Fruit fly (Drosophila melanogaster) whole organism, embryonic: ENCODE data around the gene Tsp29Fa.
A peak's percentile ranks its signal among the peaks of the same experiment; 100 is the strongest.

ENCODE experiments used
- Abd-B ChIP-seq: fragments of 200-800 bp; sonication (Bioruptor generic); optimal IDR thresholded peaks from 2 replicates; lab custom pipeline; 2018; ENCODE audit warnings: missing biosample characterization, mild to moderate bottlenecking, missing genetic modification characterization, moderate library complexity
- Awh ChIP-seq: fragments of 200-800 bp; sonication (Bioruptor generic); IDR thresholded peaks from 2 replicates; pipeline ENCODE4, ENCODE4 v1.3.6; 2022; ENCODE audit warnings: missing biosample characterization, missing genetic modification characterization
- B-H1 ChIP-seq: fragments of 200-800 bp; sonication (Bioruptor generic); IDR thresholded peaks from 3 replicates; pipeline ENCODE4 v1.3.6; 2022; ENCODE audit warnings: missing biosample characterization, missing genetic modification characterization
- CG11456 ChIP-seq: fragments of 200-800 bp; sonication (Bioruptor generic); IDR thresholded peaks from 3 replicates; pipeline ENCODE4 v1.3.6; 2022; ENCODE audit warnings: missing biosample characterization, missing genetic modification characterization
- CG12391 ChIP-seq: fragments of 200-800 bp; sonication (Bioruptor generic); optimal IDR thresholded peaks from 3 replicates; lab custom pipeline; 2018; ENCODE audit warnings: missing biosample characterization, mild to moderate bottlenecking, missing genetic modification characterization, moderate library complexity
- CG14860 ChIP-seq: fragments of 200-800 bp; sonication (Bioruptor generic); IDR thresholded peaks from 3 replicates; pipeline ENCODE4 v1.3.6; 2022; ENCODE audit warnings: missing biosample characterization, missing genetic modification characterization; ENCODE audit not compliant: partially characterized antibody
- CG15011 ChIP-seq: fragments of 200-800 bp; sonication (Bioruptor generic); optimal IDR thresholded peaks from 3 replicates; lab custom pipeline; 2018; ENCODE audit warnings: missing biosample characterization, mild to moderate bottlenecking, missing genetic modification characterization
- CG17361 ChIP-seq: fragments of 200-800 bp; sonication (Bioruptor generic); IDR thresholded peaks from 3 replicates; pipeline ENCODE4 v1.3.6; 2022; ENCODE audit warnings: missing biosample characterization, missing genetic modification characterization
- CG17612 ChIP-seq: fragments of 200-800 bp; sonication (Bioruptor generic); IDR thresholded peaks from 2 replicates; pipeline ENCODE4 v1.3.6; 2022; ENCODE audit warnings: missing biosample characterization, missing genetic modification characterization
- CG18599 ChIP-seq: fragments of 200-800 bp; sonication (Bioruptor generic); optimal IDR thresholded peaks from 3 replicates; lab custom pipeline; 2017; ENCODE audit warnings: missing biosample characterization, missing genetic modification characterization, mild to moderate bottlenecking, moderate library complexity, missing genetic modification reagents
- CG2116 ChIP-seq: fragments of 200-800 bp; sonication (Bioruptor generic); optimal IDR thresholded peaks from 3 replicates; lab custom pipeline; 2018; ENCODE audit warnings: missing biosample characterization, mild to moderate bottlenecking, missing genetic modification characterization
- CG7357 ChIP-seq: fragments of 200-800 bp; sonication (Bioruptor generic); IDR thresholded peaks from 3 replicates; pipeline ENCODE4 v1.3.6; 2022; ENCODE audit warnings: missing biosample characterization, missing genetic modification characterization
- CG7745 ChIP-seq: fragments of 200-800 bp; sonication (Bioruptor generic); optimal IDR thresholded peaks from 2 replicates; lab custom pipeline; 2018; ENCODE audit warnings: missing biosample characterization, mild to moderate bottlenecking, missing genetic modification characterization, moderate library complexity
- CG7963 ChIP-seq: fragments of 200-800 bp; sonication (Bioruptor generic); IDR thresholded peaks from 3 replicates; pipeline ENCODE4 v1.3.6; 2022; ENCODE audit warnings: missing biosample characterization, missing genetic modification characterization; ENCODE audit not compliant: partially characterized antibody
- CTCF ChIP-seq: fragments of 200-800 bp; sonication (Bioruptor generic); optimal IDR thresholded peaks from 2 replicates; lab custom pipeline; 2017; ENCODE audit warnings: missing biosample characterization, mild to moderate bottlenecking, missing genetic modification characterization, moderate library complexity
- CoRest ChIP-seq: fragments of 200-800 bp; sonication (Bioruptor generic); optimal IDR thresholded peaks from 3 replicates; lab custom pipeline; 2018; ENCODE audit warnings: missing biosample characterization, mild to moderate bottlenecking, missing genetic modification characterization, moderate library complexity
- Dad ChIP-seq: fragments of 200-800 bp; sonication (Bioruptor generic); optimal IDR thresholded peaks from 3 replicates; lab custom pipeline; 2016; ENCODE audit warnings: missing biosample characterization, missing genetic modification characterization
- Deaf1 ChIP-seq: fragments of 200-800 bp; optimal IDR thresholded peaks from 3 replicates; lab custom pipeline; 2019; ENCODE audit warnings: missing biosample characterization, mild to moderate bottlenecking, missing genetic modification characterization, moderate library complexity
- Drgx ChIP-seq: fragments of 200-800 bp; sonication (Bioruptor generic); IDR thresholded peaks from 2 replicates; pipeline ENCODE4 v1.3.6; 2022; ENCODE audit warnings: missing biosample characterization, missing genetic modification characterization
- Ets97D ChIP-seq: fragments of 200-800 bp; sonication (Bioruptor generic); optimal IDR thresholded peaks from 3 replicates; lab custom pipeline; 2016; ENCODE audit warnings: missing biosample characterization, missing genetic modification characterization
- Fer1 ChIP-seq: fragments of 200-800 bp; sonication (Bioruptor generic); optimal IDR thresholded peaks from 2 replicates; lab custom pipeline; 2017; ENCODE audit warnings: missing biosample characterization, mild to moderate bottlenecking, missing genetic modification characterization
- Fer3 ChIP-seq: fragments of 200-800 bp; sonication (Bioruptor generic); optimal IDR thresholded peaks from 2 replicates; lab custom pipeline; 2018; ENCODE audit warnings: missing biosample characterization, mild to moderate bottlenecking, missing genetic modification characterization, moderate library complexity
- HLH4C ChIP-seq: fragments of 200-800 bp; sonication (Bioruptor generic); IDR thresholded peaks from 3 replicates; pipeline ENCODE4 v1.3.6; 2022; ENCODE audit warnings: missing biosample characterization, missing genetic modification characterization; ENCODE audit not compliant: partially characterized antibody
- Lhr ChIP-seq: fragments of 200-800 bp; sonication (Bioruptor generic); optimal IDR thresholded peaks from 3 replicates; lab custom pipeline; 2017; ENCODE audit warnings: mild to moderate bottlenecking, missing biosample characterization, missing genetic modification reagents, missing genetic modification characterization
- Lpt ChIP-seq: fragments of >200 bp; optimal IDR thresholded peaks from 2 replicates; lab custom pipeline; 2018; ENCODE audit warnings: missing biosample characterization, missing genetic modification characterization
- Med ChIP-seq: fragments of 200-800 bp; sonication (Bioruptor generic); peaks from one replicate; lab custom pipeline; 2016; ENCODE audit warnings: missing biosample characterization, missing genetic modification characterization, mild to moderate bottlenecking, inconsistent platforms, moderate library complexity
- Stat92E ChIP-seq, 3 experiments: fragments of >200 bp in 2 of 3; fragments of 200-800 bp in 1 of 3; sonication (Bioruptor generic) in 1 of 3; optimal IDR thresholded peaks; 2 replicates each; lab custom pipeline; 2017 to 2019; ENCODE audit warnings: missing biosample characterization in 3 of 3, missing genetic modification characterization in 3 of 3, mild to moderate bottlenecking in 1 of 3, moderate library complexity in 1 of 3
- Trl ChIP-seq, 3 experiments: fragments of >200 bp in 2 of 3; fragments of 200-800 bp in 1 of 3; sonication (Bioruptor generic) in 1 of 3; optimal IDR thresholded peaks; 2 replicates in 1 of 3; 3 replicates in 2 of 3; lab custom pipeline; 2016 to 2017; ENCODE audit warnings: missing biosample characterization in 1 of 3, missing genetic modification characterization in 1 of 3
- Xbp1 ChIP-seq: fragments of 200-800 bp; sonication (Bioruptor generic); optimal IDR thresholded peaks from 3 replicates; lab custom pipeline; 2016; ENCODE audit warnings: missing biosample characterization, mild to moderate bottlenecking, missing genetic modification characterization
- chm ChIP-seq: fragments of 200-800 bp; sonication (Bioruptor generic); IDR thresholded peaks from 2 replicates; pipeline ENCODE4 v1.3.6; 2022; ENCODE audit warnings: missing biosample characterization, missing genetic modification characterization
- dpn ChIP-seq, 2 experiments: fragments of 200-800 bp; sonication (Bioruptor generic); optimal IDR thresholded peaks; 3 replicates each; lab custom pipeline; 2016; ENCODE audit warnings: missing biosample characterization in 2 of 2, missing genetic modification characterization in 2 of 2
- dysf ChIP-seq: fragments of 200-800 bp; sonication (Bioruptor generic); IDR thresholded peaks from 3 replicates; pipeline ENCODE4 v1.3.6; 2022; ENCODE audit warnings: missing biosample characterization, missing genetic modification characterization
- eve ChIP-seq, 2 experiments: fragments of >200 bp; optimal IDR thresholded peaks; 2 replicates each; lab custom pipeline; 2017; ENCODE audit warnings: missing biosample characterization in 2 of 2, missing genetic modification characterization in 2 of 2
- gsb-n ChIP-seq: fragments of 200-800 bp; sonication (Bioruptor generic); optimal IDR thresholded peaks from 3 replicates; lab custom pipeline; 2018; ENCODE audit warnings: missing biosample characterization, mild to moderate bottlenecking, missing genetic modification characterization
- insv ChIP-seq, 2 experiments: fragments of 200-800 bp; sonication (Bioruptor generic); optimal IDR thresholded peaks; 3 replicates each; lab custom pipeline; 2016 to 2018; ENCODE audit warnings: missing biosample characterization in 2 of 2, missing genetic modification characterization in 2 of 2
- ken ChIP-seq: fragments of 200-800 bp; sonication (Bioruptor generic); IDR thresholded peaks from 3 replicates; pipeline ENCODE4 v1.3.6; 2022; ENCODE audit warnings: missing biosample characterization, missing genetic modification characterization
- klu ChIP-seq: fragments of 200-800 bp; sonication (Bioruptor generic); IDR thresholded peaks from 2 replicates; pipeline ENCODE4 v1.3.6; 2022; ENCODE audit warnings: missing biosample characterization, missing genetic modification characterization
- kni ChIP-seq: fragments of 200-800 bp; sonication (Bioruptor generic); optimal IDR thresholded peaks from 3 replicates; lab custom pipeline; 2017; ENCODE audit warnings: mild to moderate bottlenecking, missing biosample characterization, missing genetic modification reagents, missing genetic modification characterization
- knrl ChIP-seq: fragments of 200-800 bp; sonication (Bioruptor generic); IDR thresholded peaks from 3 replicates; pipeline ENCODE4 v1.3.6; 2022; ENCODE audit warnings: missing biosample characterization, missing genetic modification characterization; ENCODE audit not compliant: partially characterized antibody
- lab ChIP-seq: fragments of 200-800 bp; sonication (Bioruptor generic); optimal IDR thresholded peaks from 3 replicates; lab custom pipeline; 2017; ENCODE audit warnings: missing biosample characterization, missing genetic modification characterization, mild to moderate bottlenecking, moderate library complexity, missing genetic modification reagents
- lmd ChIP-seq: fragments of 200-800 bp; sonication (Bioruptor generic); IDR thresholded peaks from 2 replicates; pipeline ENCODE4 v1.3.6; 2022; ENCODE audit warnings: missing biosample characterization, missing genetic modification characterization
- pfk ChIP-seq: fragments of 200-800 bp; sonication (Bioruptor generic); optimal IDR thresholded peaks from 2 replicates; lab custom pipeline; 2018; ENCODE audit warnings: missing biosample characterization, mild to moderate bottlenecking, missing genetic modification characterization, moderate library complexity
- run ChIP-seq: fragments of 200-800 bp; sonication (Bioruptor generic); optimal IDR thresholded peaks from 3 replicates; lab custom pipeline; 2018; ENCODE audit warnings: missing biosample characterization, mild to moderate bottlenecking, missing genetic modification characterization
- sens ChIP-seq: fragments of 200-800 bp; sonication (Bioruptor generic); peaks from one replicate; lab custom pipeline; 2016; ENCODE audit warnings: missing biosample characterization, missing genetic modification characterization
- shn ChIP-seq: fragments of 200-800 bp; sonication (Bioruptor generic); optimal IDR thresholded peaks from 3 replicates; lab custom pipeline; 2016; ENCODE audit warnings: missing biosample characterization, missing genetic modification characterization
- tio ChIP-seq: fragments of 200-800 bp; sonication (Bioruptor generic); optimal IDR thresholded peaks from 2 replicates; lab custom pipeline; 2017; ENCODE audit warnings: missing biosample characterization, missing genetic modification characterization, inconsistent platforms
- tll ChIP-seq, 2 experiments: fragments of 200-800 bp in 1 of 2; fragments of >200 bp in 1 of 2; sonication (Bioruptor generic) in 1 of 2; optimal IDR thresholded peaks; 2 replicates each; lab custom pipeline; 2017 to 2019; ENCODE audit warnings: missing biosample characterization in 2 of 2, missing genetic modification characterization in 2 of 2, mild to moderate bottlenecking in 1 of 2, moderate library complexity in 1 of 2
- vvl ChIP-seq: fragments of 200-800 bp; sonication (Bioruptor generic); IDR thresholded peaks from 2 replicates; pipeline ENCODE4 v1.3.6; 2022; ENCODE audit warnings: missing biosample characterization, missing genetic modification characterization

Tsp29Fa gene

DNA sequence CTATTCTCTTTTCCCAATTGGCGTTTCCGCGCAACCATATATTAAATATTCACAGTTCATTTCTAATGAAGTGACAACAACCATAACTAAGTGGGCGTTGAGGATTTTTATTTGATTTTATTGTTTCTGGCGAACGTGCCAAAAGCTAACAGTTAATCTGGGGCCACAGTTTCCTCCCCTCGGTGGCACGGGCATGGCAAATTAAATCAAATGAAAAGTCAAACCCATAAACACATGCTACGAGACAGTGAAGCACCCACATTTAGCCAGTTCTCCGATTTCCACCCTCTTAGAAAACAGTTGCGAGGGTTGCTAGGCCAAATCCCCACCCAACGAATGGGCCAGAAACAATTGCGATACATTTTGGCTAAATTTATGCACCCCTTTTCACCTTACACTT, 49.7 kb upstream of the Tsp29Fa start (continued):
- TF ChIP-seq run (tag; lab: Kevin White, UChicago) (peak; percentile 37), gsb-n (tag; lab: Kevin White, UChicago) (peak; percentile 67), vvl (GFP tag; lab: Robert Waterston, UW) (0 out of 2 replicates have a peak, but pooled peaks have one; percentile 28), CG17612 (GFP tag; lab: Robert Waterston, UW) (no peak)

DNA sequence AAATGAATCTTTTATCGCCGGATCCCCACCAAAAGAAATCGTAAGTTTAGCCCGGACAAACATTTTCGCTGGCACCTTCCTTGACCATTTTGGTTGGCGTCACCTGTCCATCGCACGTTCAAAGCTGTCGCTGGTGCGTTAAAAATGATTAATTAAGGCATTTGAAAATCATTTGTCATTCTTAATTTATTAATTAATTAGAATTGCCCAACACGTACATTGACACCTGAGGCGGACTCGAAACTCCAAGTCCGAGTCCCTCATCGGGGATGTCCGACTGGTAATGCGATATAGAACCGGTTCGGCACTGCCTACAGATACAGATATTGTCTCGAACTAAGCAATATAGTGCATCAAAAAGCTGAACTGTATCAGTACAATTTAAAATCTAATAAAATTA, 45.6 kb upstream of the Tsp29Fa start:
- TF ChIP-seq Drgx (GFP tag; lab: Robert Waterston, UW) (no peak), klu (GFP tag; lab: Robert Waterston, UW) (no peak), Med (GFP tag; lab: Kevin White, UChicago) (peak; percentile 23), CG7745 (peak; percentile 86), CG12391 (tag; lab: Kevin White, UChicago) (no peak), lab (peak; percentile 53), Deaf1 (tag; lab: Kevin White, UChicago) (peak; percentile 10), kni (peak; percentile 1), sens (no peak), B-H1 (GFP tag; lab: Robert Waterston, UW) (no peak), CG17361 (GFP tag; lab: Robert Waterston, UW) (no peak), pfk (no peak)

DNA sequence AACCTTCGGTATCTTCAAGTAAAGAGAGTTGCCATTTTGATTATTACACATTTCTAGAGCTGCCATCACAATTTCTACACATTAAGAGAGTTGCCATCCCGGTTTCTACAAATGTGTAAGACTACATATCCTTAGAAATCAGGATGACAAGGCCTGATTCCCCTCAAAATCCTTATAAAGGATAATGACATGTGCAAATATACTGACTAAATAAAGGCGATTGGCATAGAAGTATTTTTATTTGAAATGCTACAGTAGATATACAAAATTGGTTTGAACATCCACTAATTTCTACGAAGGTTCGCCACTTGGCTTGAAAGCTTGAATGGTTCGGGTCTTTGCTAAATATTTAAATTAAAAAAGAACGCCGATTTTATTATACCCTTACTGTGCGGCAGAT, 45.0 kb upstream of the Tsp29Fa start:
- TF ChIP-seq Dad (no peak), tio (GFP tag; lab: Kevin White, UChicago) (no peak), CTCF (GFP tag; lab: Kevin White, UChicago) (peak; percentile 81), Fer1 (no peak), dysf (GFP tag; lab: Robert Waterston, UW) (no peak), dpn (GFP tag; optimal IDR thresholded peaks at IDR 0.05; lab: Kevin White, UChicago) (peak in 1 of 2 experiments; percentile 12), CG15011 (no peak), ken (no peak), lab (no peak), eve (GFP tag; optimal IDR thresholded peaks at IDR 0.05; lab: Kevin White, UChicago) (no peak), CG2116 (GFP tag; lab: Kevin White, UChicago) (peak; percentile 91), CoRest (tag; lab: Kevin White, UChicago) (peak; percentile 3), Fer3 (tag; lab: Kevin White, UChicago) (no peak), Stat92E (GFP tag; optimal IDR thresholded peaks at IDR 0.05; lab: Kevin White, UChicago) (peak in 1 of 3 experiments; percentile 54), CG7963 (GFP tag; lab: Robert Waterston, UW) (no peak), CG7357 (GFP tag; lab: Robert Waterston, UW) (no peak), CG18599 (GFP tag; lab: Kevin White, UChicago) (no peak), insv (GFP tag; optimal IDR thresholded peaks at IDR 0.05; lab: Kevin White, UChicago) (no peak), Ets97D (GFP tag; lab: Kevin White, UChicago) (peak; percentile 53), chm (no peak), HLH4C (no peak), Abd-B (peak; percentile 19), tll (GFP tag; optimal IDR thresholded peaks at IDR 0.05; lab: Kevin White, UChicago) (peak in 1 of 2 experiments; percentile 25), lmd (GFP tag; lab: Robert Waterston, UW) (no peak), Lpt (GFP tag; lab: Kevin White, UChicago) (no peak), CG14860 (no peak), Xbp1 (peak; percentile 22), shn (GFP tag; lab: Kevin White, UChicago) (no peak), knrl (GFP tag; lab: Robert Waterston, UW) (peak; percentile 52; the same call in 1 of the 3 replicates), Lhr (GFP tag; lab: Kevin White, UChicago) (peak; percentile 52), Awh (GFP tag; lab: Robert Waterston, UW) (no peak), CG11456 (GFP tag; lab: Robert Waterston, UW) (no peak), Trl (optimal IDR thresholded peaks at IDR 0.05; lab: Kevin White, UChicago) (peak in 1 of 2 experiments; percentile 4), Trl (GFP tag; optimal IDR thresholded peaks at IDR 0.05; lab: Kevin White, UChicago) (no peak)
